Worm (Caenorhabditis elegans): Measurements from ENCODE around the gene C14E2.3.

Gene C14E2.3

ce11 chrX:1837703-1838102 is 26.4 kb upstream of the C14E2.3 start (continued):
- TF ChIP-seq unc-62 (GFP tag; optimal IDR thresholded peaks at IDR 0.05 in 1 of 2) = no peak
- TF ChIP-seq unc-62 (tag; optimal IDR thresholded peaks at IDR 0.05) = no peak
- no peak for TF ChIP-seq aly-2 (tag; optimal IDR thresholded peaks at IDR 0.05)
- peak; percentile 2 to 74 for TF ChIP-seq daf-16 (GFP tag; optimal IDR thresholded peaks at IDR 0.05)
- TF ChIP-seq daf-16 (tag; optimal IDR thresholded peaks at IDR 0.05) = no peak
- TF ChIP-seq nhr-6 (tag; optimal IDR thresholded peaks at IDR 0.05) = no peak
- peak; percentile 47 for TF ChIP-seq mxl-3 (GFP tag; optimal IDR thresholded peaks at IDR 0.05)
- TF ChIP-seq nhr-11 (tag; optimal IDR thresholded peaks at IDR 0.05) = no peak
- no peak for TF ChIP-seq snpc-4 (tag; optimal IDR thresholded peaks at IDR 0.05)
- 0 out of 2 replicates have a peak, but pooled peaks have one; percentile 34 for TF ChIP-seq zfp-3 (GFP tag; conservative IDR thresholded peaks at IDR 0.05)
- peak; percentile 23 for TF ChIP-seq spr-3 (GFP tag; optimal IDR thresholded peaks at IDR 0.05)
- TF ChIP-seq Y105C5A.15 (GFP tag; IDR thresholded peaks at IDR 0.05) = 0 out of 2 replicates have a peak, but pooled peaks have one; percentile 26
- peak; percentile 43 for TF ChIP-seq gei-8 (GFP tag; optimal IDR thresholded peaks at IDR 0.05)
- 0 out of 2 replicates have a peak, but pooled peaks have one; percentile 28 for TF ChIP-seq mxl-2 (GFP tag; conservative IDR thresholded peaks at IDR 0.05)
- peak; percentile 51; the same call in 1 of the 2 replicates for TF ChIP-seq dmd-9 (GFP tag; IDR thresholded peaks at IDR 0.05)
- TF ChIP-seq F49E8.2 (tag; optimal IDR thresholded peaks at IDR 0.05; ENCODE audit: borderline replicate concordance) = peak; percentile 23
- no peak for TF ChIP-seq mdt-29 (GFP tag; IDR thresholded peaks at IDR 0.05)
- TF ChIP-seq mep-1 (tag; optimal IDR thresholded peaks at IDR 0.05) = no peak
- 0 out of 2 replicates have a peak, but pooled peaks have one; percentile 42 for TF ChIP-seq Y48G9A.11 (GFP tag; IDR thresholded peaks at IDR 0.05)
- peak; percentile 73; the same call in 1 of the 2 replicates for TF ChIP-seq nhr-41 (GFP tag; IDR thresholded peaks at IDR 0.05)
- TF ChIP-seq T20F7.1 (GFP tag; optimal IDR thresholded peaks at IDR 0.05) = no peak
- TF ChIP-seq T26A8.4 (GFP tag; IDR thresholded peaks at IDR 0.05) = peak; percentile 58; the same call in 1 of the 2 replicates

ce11 chrX:1836700-1837099 is 25.4 kb upstream of the C14E2.3 start:
- TF ChIP-seq F26F4.8 (GFP tag; conservative IDR thresholded peaks at IDR 0.05) (0 out of 2 replicates have a peak, but pooled peaks have one; percentile 3), nhr-42 (GFP tag; IDR thresholded peaks at IDR 0.05) (0 out of 2 replicates have a peak, but pooled peaks have one; percentile 51), hmg-1.1 (GFP tag; IDR thresholded peaks at IDR 0.05) (0 out of 2 replicates have a peak, but pooled peaks have one; percentile 28), snpc-1.2 (GFP tag; IDR thresholded peaks at IDR 0.05) (0 out of 2 replicates have a peak, but pooled peaks have one; percentile 5), zip-11 (GFP tag; IDR thresholded peaks at IDR 0.05) (0 out of 2 replicates have a peak, but pooled peaks have one; percentile 8)

ce11 chrX:1830475-1830874 is 19.1 kb upstream of the C14E2.3 start:
- TF ChIP-seq nhr-48 (tag; optimal IDR thresholded peaks at IDR 0.05) = no peak

- TF ChIP-seq lin-39 (tag; optimal IDR thresholded peaks at IDR 0.05) (no peak), ZK337.2 (GFP tag; IDR thresholded peaks at IDR 0.05) (no peak), nhr-28 (tag; optimal IDR thresholded peaks at IDR 0.05) (no peak), nhr-11 (tag; optimal IDR thresholded peaks at IDR 0.05) (no peak), Y48G9A.11 (GFP tag; IDR thresholded peaks at IDR 0.05) (no peak), nhr-6 (tag; optimal IDR thresholded peaks at IDR 0.05) (no peak), unc-39 (tag; optimal IDR thresholded peaks at IDR 0.05) (no peak), ZK546.5 (tag; optimal IDR thresholded peaks at IDR 0.05) (no peak), hlh-11 (tag; optimal IDR thresholded peaks at IDR 0.05) (no peak), zfp-2 (tag; optimal IDR thresholded peaks at IDR 0.05) (no peak), madf-9 (GFP tag; conservative IDR thresholded peaks at IDR 0.05) (no peak)
Observed at ce11 chrX:1829937-1830336, 18.6 kb upstream of the C14E2.3 start, which contains the start of gene C14E2.6. Gene C14E2.6, minus strand, starts transcription at chrX:1830037.
